Fruit fly (Drosophila melanogaster) whole organism, embryonic: ENCODE data around the gene slf.
A peak's percentile ranks its signal among the peaks of the same experiment; 100 is the strongest.

ENCODE experiments used
- Atf3 ChIP-seq: fragments of 200-800 bp; sonication (Bioruptor generic); optimal IDR thresholded peaks from 3 replicates; lab custom pipeline; 2016; ENCODE audit warnings: missing biosample characterization, missing genetic modification characterization
- Bdp1 ChIP-seq: fragments of 200-800 bp; sonication (Bioruptor generic); optimal IDR thresholded peaks from 3 replicates; lab custom pipeline; 2016; ENCODE audit warnings: missing biosample characterization, missing genetic modification characterization
- CG10979 ChIP-seq: fragments of 200-800 bp; sonication (Bioruptor generic); optimal IDR thresholded peaks from 2 replicates; lab custom pipeline; 2018; ENCODE audit warnings: missing biosample characterization, mild to moderate bottlenecking, missing genetic modification characterization, moderate library complexity
- CG14965 ChIP-seq: fragments of 200-800 bp; sonication (Bioruptor generic); optimal IDR thresholded peaks from 2 replicates; lab custom pipeline; 2016; ENCODE audit warnings: missing biosample characterization, missing genetic modification characterization, borderline replicate concordance
- CG15479 ChIP-seq: fragments of 200-800 bp; sonication (Bioruptor generic); optimal IDR thresholded peaks from 3 replicates; lab custom pipeline; 2019; ENCODE audit warnings: missing biosample characterization, mild to moderate bottlenecking, missing genetic modification characterization, moderate library complexity
- CG16815 ChIP-seq: fragments of 200-800 bp; sonication (Bioruptor generic); optimal IDR thresholded peaks from 3 replicates; lab custom pipeline; 2017; ENCODE audit warnings: missing biosample characterization, mild to moderate bottlenecking, missing genetic modification characterization
- CG2202 ChIP-seq: fragments of 200-800 bp; sonication (Bioruptor generic); optimal IDR thresholded peaks from 2 replicates; lab custom pipeline; 2018; ENCODE audit warnings: missing biosample characterization, mild to moderate bottlenecking, missing genetic modification characterization
- CG2712 ChIP-seq: fragments of 200-800 bp; optimal IDR thresholded peaks from 3 replicates; lab custom pipeline; 2019; ENCODE audit warnings: missing biosample characterization, mild to moderate bottlenecking, missing genetic modification characterization, moderate library complexity
- CG2889 ChIP-seq: fragments of 200-800 bp; sonication (Bioruptor generic); IDR thresholded peaks from 3 replicates; pipeline ENCODE4 v1.3.6; 2022; ENCODE audit warnings: missing biosample characterization, missing genetic modification characterization
- CG32532 ChIP-seq: fragments of 200-800 bp; sonication (Bioruptor generic); IDR thresholded peaks from 2 replicates; pipeline ENCODE4 v1.3.6; 2022; ENCODE audit warnings: missing biosample characterization, missing genetic modification characterization
- CG43689 ChIP-seq: fragments of 200-800 bp; sonication (Bioruptor generic); IDR thresholded peaks from 2 replicates; pipeline ENCODE4 v1.3.6; 2022; ENCODE audit warnings: missing biosample characterization, missing genetic modification characterization
- CG4617 ChIP-seq: fragments of 200-800 bp; sonication (Bioruptor generic); optimal IDR thresholded peaks from 3 replicates; lab custom pipeline; 2016; ENCODE audit warnings: missing biosample characterization, missing genetic modification characterization, borderline replicate concordance
- CG4854 ChIP-seq: fragments of 200-800 bp; sonication (Bioruptor generic); optimal IDR thresholded peaks from 2 replicates; lab custom pipeline; 2016; ENCODE audit warnings: missing biosample characterization, missing genetic modification characterization, inconsistent platforms
- CG6689 ChIP-seq: fragments of 200-800 bp; sonication (Bioruptor generic); IDR thresholded peaks from 2 replicates; pipeline ENCODE4 v1.3.6; 2022; ENCODE audit warnings: missing biosample characterization, missing genetic modification characterization
- CG6854 ChIP-seq: fragments of 200-800 bp; sonication (Bioruptor generic); optimal IDR thresholded peaks from 3 replicates; lab custom pipeline; 2017; ENCODE audit warnings: missing biosample characterization, mild to moderate bottlenecking, missing genetic modification characterization
- CG8281 ChIP-seq: fragments of 200-800 bp; sonication (Bioruptor generic); optimal IDR thresholded peaks from 2 replicates; lab custom pipeline; 2018; ENCODE audit warnings: missing biosample characterization, mild to moderate bottlenecking, missing genetic modification characterization, moderate library complexity
- CrebB ChIP-seq: fragments of 200-800 bp; sonication (Bioruptor generic); optimal IDR thresholded peaks from 3 replicates; lab custom pipeline; 2018; ENCODE audit warnings: missing biosample characterization, mild to moderate bottlenecking, missing genetic modification characterization
- Dek ChIP-seq: fragments of 200-800 bp; sonication (Bioruptor generic); optimal IDR thresholded peaks from 3 replicates; lab custom pipeline; 2019; ENCODE audit warnings: missing biosample characterization, mild to moderate bottlenecking, missing genetic modification characterization, moderate library complexity
- Fer1 ChIP-seq: fragments of 200-800 bp; sonication (Bioruptor generic); optimal IDR thresholded peaks from 2 replicates; lab custom pipeline; 2017; ENCODE audit warnings: missing biosample characterization, mild to moderate bottlenecking, missing genetic modification characterization
- HHEX ChIP-seq: fragments of 200-800 bp; sonication (Bioruptor generic); optimal IDR thresholded peaks from 3 replicates; lab custom pipeline; 2017; ENCODE audit warnings: missing biosample characterization, mild to moderate bottlenecking, missing genetic modification characterization, missing genetic modification reagents
- Hr51 ChIP-seq, 2 experiments: fragments of 200-800 bp; sonication (Bioruptor generic); optimal IDR thresholded peaks; 2 replicates in 1 of 2; 3 replicates in 1 of 2; lab custom pipeline; 2016 to 2018; ENCODE audit warnings: missing biosample characterization in 2 of 2, missing genetic modification characterization in 2 of 2, mild to moderate bottlenecking in 1 of 2, moderate library complexity in 1 of 2
- NfI ChIP-seq: fragments of 200-800 bp; sonication (Bioruptor generic); optimal IDR thresholded peaks from 3 replicates; lab custom pipeline; 2018; ENCODE audit warnings: missing biosample characterization, mild to moderate bottlenecking, missing genetic modification characterization, moderate library complexity
- Oaz ChIP-seq: fragments of 200-800 bp; sonication (Bioruptor generic); IDR thresholded peaks from 2 replicates; pipeline ENCODE4 v1.3.6; 2022; ENCODE audit warnings: missing biosample characterization, missing genetic modification characterization
- Sin3A ChIP-seq: fragments of >200 bp; optimal IDR thresholded peaks from 2 replicates; lab custom pipeline; 2018
- Six4 ChIP-seq: fragments of 200-800 bp; sonication (Bioruptor generic); optimal IDR thresholded peaks from 2 replicates; lab custom pipeline; 2016; ENCODE audit warnings: missing biosample characterization, missing genetic modification characterization
- Sry-β ChIP-seq: fragments of 200-800 bp; sonication (Bioruptor generic); optimal IDR thresholded peaks from 2 replicates; lab custom pipeline; 2018; ENCODE audit warnings: missing biosample characterization, mild to moderate bottlenecking, missing genetic modification characterization, moderate library complexity
- TFAM ChIP-seq: fragments of 200-800 bp; sonication (Bioruptor generic); optimal IDR thresholded peaks from 2 replicates; lab custom pipeline; 2017; ENCODE audit warnings: missing biosample characterization, missing genetic modification characterization, inconsistent platforms
- ara ChIP-seq: fragments of 200-800 bp; sonication (Bioruptor generic); IDR thresholded peaks from 2 replicates; pipeline ENCODE4 v1.3.6; 2022; ENCODE audit warnings: missing biosample characterization, missing genetic modification characterization
- cwo ChIP-seq: fragments of 200-800 bp; sonication (Bioruptor generic); optimal IDR thresholded peaks from 3 replicates; lab custom pipeline; 2017; ENCODE audit warnings: missing biosample characterization, missing genetic modification characterization, mild to moderate bottlenecking, moderate library complexity, missing genetic modification reagents
- dm ChIP-seq: fragments of 200-800 bp; sonication (Bioruptor generic); optimal IDR thresholded peaks from 3 replicates; lab custom pipeline; 2016; ENCODE audit warnings: missing biosample characterization, missing genetic modification characterization
- dpn ChIP-seq, 2 experiments: fragments of 200-800 bp; sonication (Bioruptor generic); optimal IDR thresholded peaks; 3 replicates each; lab custom pipeline; 2016; ENCODE audit warnings: missing biosample characterization in 2 of 2, missing genetic modification characterization in 2 of 2
- exex ChIP-seq: fragments of 200-800 bp; sonication (Bioruptor generic); optimal IDR thresholded peaks from 4 replicates; lab custom pipeline; 2018; ENCODE audit warnings: missing biosample characterization, mild to moderate bottlenecking, missing genetic modification characterization, moderate library complexity
- gem ChIP-seq: fragments of 200-800 bp; sonication (Bioruptor generic); optimal IDR thresholded peaks from 2 replicates; lab custom pipeline; 2019; ENCODE audit warnings: missing biosample characterization, mild to moderate bottlenecking, missing genetic modification characterization, moderate library complexity
- grau ChIP-seq: fragments of 200-800 bp; optimal IDR thresholded peaks from 3 replicates; lab custom pipeline; 2019; ENCODE audit warnings: missing biosample characterization, mild to moderate bottlenecking, missing genetic modification characterization, moderate library complexity
- gsb-n ChIP-seq: fragments of 200-800 bp; sonication (Bioruptor generic); optimal IDR thresholded peaks from 3 replicates; lab custom pipeline; 2018; ENCODE audit warnings: missing biosample characterization, mild to moderate bottlenecking, missing genetic modification characterization
- insv ChIP-seq, 2 experiments: fragments of 200-800 bp; sonication (Bioruptor generic); optimal IDR thresholded peaks; 3 replicates each; lab custom pipeline; 2016 to 2018; ENCODE audit warnings: missing biosample characterization in 2 of 2, missing genetic modification characterization in 2 of 2
- jigr1 ChIP-seq: fragments of 200-800 bp; sonication (Bioruptor generic); IDR thresholded peaks from 3 replicates; pipeline ENCODE4 v1.3.6; 2022; ENCODE audit warnings: missing biosample characterization, missing genetic modification characterization
- kni ChIP-seq: fragments of 200-800 bp; sonication (Bioruptor generic); optimal IDR thresholded peaks from 3 replicates; lab custom pipeline; 2017; ENCODE audit warnings: mild to moderate bottlenecking, missing biosample characterization, missing genetic modification reagents, missing genetic modification characterization
- lilli ChIP-seq: fragments of 200-800 bp; sonication (Bioruptor generic); optimal IDR thresholded peaks from 3 replicates; lab custom pipeline; 2016; ENCODE audit warnings: missing biosample characterization, missing genetic modification characterization
- maf-S ChIP-seq: fragments of 200-800 bp; sonication (Bioruptor generic); optimal IDR thresholded peaks from 2 replicates; lab custom pipeline; 2016; ENCODE audit warnings: missing biosample characterization, missing genetic modification characterization
- mld ChIP-seq: fragments of 200-800 bp; sonication (Bioruptor generic); IDR thresholded peaks from 3 replicates; pipeline ENCODE4 v1.3.6; 2022; ENCODE audit warnings: missing biosample characterization, missing genetic modification characterization; ENCODE audit not compliant: partially characterized antibody
- nerfin-1 ChIP-seq: fragments of 200-800 bp; sonication (Bioruptor generic); optimal IDR thresholded peaks from 3 replicates; lab custom pipeline; 2019; ENCODE audit warnings: missing biosample characterization, mild to moderate bottlenecking, missing genetic modification characterization, moderate library complexity
- odd ChIP-seq: fragments of 200-800 bp; sonication (Bioruptor generic); optimal IDR thresholded peaks from 2 replicates; lab custom pipeline; 2017; ENCODE audit warnings: missing biosample characterization, mild to moderate bottlenecking, missing genetic modification characterization
- otp ChIP-seq: fragments of 200-800 bp; sonication (Bioruptor generic); IDR thresholded peaks from 3 replicates; pipeline ENCODE4, ENCODE4 v1.3.6; 2022; ENCODE audit warnings: missing biosample characterization, missing genetic modification characterization
- pho ChIP-seq: fragments of 200-800 bp; sonication (Bioruptor generic); optimal IDR thresholded peaks from 2 replicates; lab custom pipeline; 2016; ENCODE audit warnings: missing biosample characterization, missing genetic modification characterization
- prd ChIP-seq, 3 experiments: fragments of >200 bp in 2 of 3; fragments of 200-800 bp in 1 of 3; sonication (Bioruptor generic) in 1 of 3; optimal IDR thresholded peaks in 2 of 3; IDR thresholded peaks in 1 of 3; 2 replicates in 2 of 3; 3 replicates in 1 of 3; pipeline versions ENCODE4 v1.3.6 to Lab custom; 2017 to 2022; ENCODE audit warnings: missing biosample characterization in 1 of 3, missing genetic modification characterization in 1 of 3
- slou ChIP-seq: fragments of 200-800 bp; sonication (Bioruptor generic); optimal IDR thresholded peaks from 3 replicates; lab custom pipeline; 2016; ENCODE audit warnings: missing biosample characterization, missing genetic modification characterization
- sna ChIP-seq: fragments of 200-800 bp; sonication (Bioruptor generic); IDR thresholded peaks from 2 replicates; pipeline ENCODE4 v1.3.6; 2022; ENCODE audit warnings: missing biosample characterization, missing genetic modification characterization; ENCODE audit not compliant: partially characterized antibody
- ttk ChIP-seq: fragments of 200-800 bp; sonication (Bioruptor generic); IDR thresholded peaks from 2 replicates; pipeline ENCODE4 v2.1.2; 2022; ENCODE audit warnings: missing biosample characterization, missing genetic modification characterization

The slf gene

dm6 chr2L:4810044-4810609 lies 8.4 kb upstream of the slf start (continued):
- peak; percentile 68 for TF ChIP-seq CrebB (tag; lab: Kevin White, UChicago)
- no peak for TF ChIP-seq Sry-β (GFP tag; lab: Kevin White, UChicago)
- no peak for TF ChIP-seq odd (GFP tag; lab: Kevin White, UChicago)
- TF ChIP-seq lilli = peak; percentile 30
- peak; percentile 63 for TF ChIP-seq dm (GFP tag; lab: Kevin White, UChicago)
- peak; percentile 26 for TF ChIP-seq CG10979 (tag; lab: Kevin White, UChicago)
- peak; percentile 2 to 62 for TF ChIP-seq Hr51 (GFP tag; optimal IDR thresholded peaks at IDR 0.05; lab: Kevin White, UChicago)
- peak; percentile 36; the same call in 1 of the 2 replicates for TF ChIP-seq ara (GFP tag; lab: Robert Waterston, UW)
- TF ChIP-seq gem (tag; lab: Kevin White, UChicago) = peak; percentile 69
- no peak for TF ChIP-seq CG6854 (GFP tag; lab: Kevin White, UChicago)
- peak; percentile 60 for TF ChIP-seq Dek (tag; lab: Kevin White, UChicago)
- peak; percentile 15 for TF ChIP-seq Fer1 (GFP tag; lab: Kevin White, UChicago)
- TF ChIP-seq CG2202 (tag; lab: Kevin White, UChicago) = peak; percentile 10
- peak; percentile 14 for TF ChIP-seq exex
- TF ChIP-seq Sin3A = no peak
- TF ChIP-seq CG8281 (tag; lab: Kevin White, UChicago) = no peak
- TF ChIP-seq otp (GFP tag; lab: Robert Waterston, UW) = no peak; the same call in 2 of the 3 replicates
- TF ChIP-seq kni = peak; percentile 95
- TF ChIP-seq slou = no peak
- no peak for TF ChIP-seq cwo (GFP tag; lab: Kevin White, UChicago)
- TF ChIP-seq CG2712 = peak; percentile 52
- no peak for TF ChIP-seq CG2889 (GFP tag; lab: Robert Waterston, UW)
- TF ChIP-seq CG4854 (GFP tag; lab: Kevin White, UChicago) = peak; percentile 32
- peak; percentile 55 for TF ChIP-seq nerfin-1 (tag; lab: Kevin White, UChicago)
- peak; percentile 8 to 64 for TF ChIP-seq dpn (GFP tag; optimal IDR thresholded peaks at IDR 0.05; lab: Kevin White, UChicago)
- TF ChIP-seq CG16815 (GFP tag; lab: Kevin White, UChicago) = no peak
- TF ChIP-seq prd (optimal IDR thresholded peaks at IDR 0.05; lab: Kevin White, UChicago) = no peak
- peak; percentile 26; the same call in 1 of the 3 replicates for TF ChIP-seq prd (GFP tag; IDR thresholded peaks at IDR 0.05; lab: Robert Waterston, UW)
- TF ChIP-seq mld = peak; percentile 51; the same call in 1 of the 3 replicates
- TF ChIP-seq Six4 (GFP tag; lab: Kevin White, UChicago) = no peak
- peak; percentile 24 for TF ChIP-seq gsb-n (tag; lab: Kevin White, UChicago)
- peak; percentile 24 for TF ChIP-seq Bdp1 (GFP tag; lab: Kevin White, UChicago)
- TF ChIP-seq CG6689 (GFP tag; lab: Robert Waterston, UW) = peak; percentile 14; the same call in 1 of the 2 replicates
- TF ChIP-seq Atf3 = no peak
- TF ChIP-seq Oaz = no peak
- no peak for TF ChIP-seq jigr1
- no peak for TF ChIP-seq CG4617 (GFP tag; lab: Kevin White, UChicago)
- peak; percentile 41; the same call in 1 of the 2 replicates for TF ChIP-seq CG32532 (GFP tag; lab: Robert Waterston, UW)
- no peak for TF ChIP-seq pho (GFP tag; lab: Kevin White, UChicago)
- peak in 1 of 2 experiments; percentile 47 for TF ChIP-seq insv (GFP tag; optimal IDR thresholded peaks at IDR 0.05; lab: Kevin White, UChicago)
- TF ChIP-seq CG14965 (GFP tag; lab: Kevin White, UChicago) = no peak
- no peak for TF ChIP-seq CG15479
- TF ChIP-seq grau (tag; lab: Kevin White, UChicago) = peak; percentile 57
- TF ChIP-seq CG43689 (GFP tag; lab: Robert Waterston, UW) = no peak
- no peak for TF ChIP-seq ttk (GFP tag; lab: Robert Waterston, UW)
- TF ChIP-seq TFAM (GFP tag; lab: Kevin White, UChicago) = no peak
- no peak for TF ChIP-seq maf-S
- TF ChIP-seq NfI (GFP tag; lab: Kevin White, UChicago) = peak; percentile 60
- TF ChIP-seq HHEX (GFP tag; lab: Kevin White, UChicago) = no peak
- TF ChIP-seq sna = 0 out of 2 replicates have a peak, but pooled peaks have one; percentile 53
